Fruit fly (Drosophila melanogaster): Measurements from ENCODE around the gene INPP5E.

Gene INPP5E

DNA sequence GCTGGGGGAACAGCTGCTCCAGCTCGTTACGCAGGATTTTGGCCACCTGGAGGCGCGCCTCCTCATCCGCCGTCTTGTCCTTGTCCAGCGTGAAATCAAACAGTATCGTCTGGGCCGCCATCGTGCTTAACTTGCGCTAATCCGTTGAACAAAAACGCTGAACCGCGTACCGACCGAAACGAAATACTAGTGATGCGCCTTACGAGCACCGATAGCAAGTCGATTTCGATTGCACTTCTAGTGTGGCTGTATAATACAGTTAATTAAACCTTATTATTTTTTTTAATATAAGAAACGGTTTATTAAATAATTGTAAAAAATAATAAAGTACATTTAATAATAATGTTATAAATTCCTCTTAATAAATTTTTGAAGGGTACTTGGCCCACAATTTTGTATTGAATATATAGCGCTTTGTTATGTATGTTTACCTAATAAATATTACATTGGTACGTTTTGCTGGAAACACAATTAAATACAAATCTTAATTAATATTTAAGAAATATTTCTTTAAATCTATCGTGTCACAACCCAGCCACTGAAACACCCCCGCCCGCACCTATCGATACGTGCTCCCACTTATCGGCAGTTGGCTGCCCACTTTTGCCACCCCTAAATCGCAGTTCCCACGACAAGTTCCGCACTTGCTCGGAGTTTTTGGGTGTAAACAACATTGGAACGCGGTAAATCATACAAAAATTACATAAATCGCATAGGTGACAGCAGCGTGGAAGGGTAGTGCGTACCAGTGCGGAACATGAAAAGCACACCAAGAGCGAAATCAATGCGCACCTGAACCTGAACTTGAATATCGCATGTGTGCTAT is at the start of gene INPP5E, which contains the start of gene Sms (continued):
- TF ChIP-seq Doc2 (GFP tag; IDR thresholded peaks at IDR 0.05) (no peak), CG7963 (GFP tag; IDR thresholded peaks at IDR 0.05; ENCODE audit: partially characterized antibody) (peak; percentile 80), CG9215 (GFP tag; IDR thresholded peaks at IDR 0.05) (peak; percentile 54), vnd (GFP tag; IDR thresholded peaks at IDR 0.05; ENCODE audit: partially characterized antibody) (peak; percentile 83), NC2β (GFP tag; optimal IDR thresholded peaks at IDR 0.05) (no peak), psq (GFP tag; optimal IDR thresholded peaks at IDR 0.05) (peak; percentile 14), lbe (GFP tag; optimal IDR thresholded peaks at IDR 0.05) (no peak), CG2875 (GFP tag; optimal IDR thresholded peaks at IDR 0.05) (no peak), CG2678 (tag; optimal IDR thresholded peaks at IDR 0.05) (peak; percentile 70), Scr (GFP tag; IDR thresholded peaks at IDR 0.05; ENCODE audit: partially characterized antibody) (peak; percentile 87), Mad (GFP tag; optimal IDR thresholded peaks at IDR 0.05) (no peak), CG30020 (tag; optimal IDR thresholded peaks at IDR 0.05) (peak; percentile 63), Hr51 (GFP tag; optimal IDR thresholded peaks at IDR 0.05) (peak in 1 of 2 experiments; percentile 61), ind (GFP tag; optimal IDR thresholded peaks at IDR 0.05) (peak; percentile 32), CG14441 (GFP tag; IDR thresholded peaks at IDR 0.05) (peak; percentile 61), Adf1 (GFP tag; IDR thresholded peaks at IDR 0.05) (no peak), CG6813 (GFP tag; optimal IDR thresholded peaks at IDR 0.05) (no peak), hb (GFP tag; IDR thresholded peaks at IDR 0.05; ENCODE audit: partially characterized antibody) (peak; percentile 81), pros (GFP tag; optimal IDR thresholded peaks at IDR 0.05) (no peak), Hmx (GFP tag; optimal IDR thresholded peaks at IDR 0.05) (no peak), Hsf (GFP tag; optimal IDR thresholded peaks at IDR 0.05) (peak; percentile 47), CG16779 (GFP tag; IDR thresholded peaks at IDR 0.05) (no peak), CG13775 (GFP tag; optimal IDR thresholded peaks at IDR 0.05) (peak; percentile 69), corto (GFP tag; optimal IDR thresholded peaks at IDR 0.05) (no peak), Gug (GFP tag; IDR thresholded peaks at IDR 0.05) (peak; percentile 62; the same call in 2 of the 4 replicates), CG3407 (GFP tag; optimal IDR thresholded peaks at IDR 0.05) (no peak), Awh (GFP tag; IDR thresholded peaks at IDR 0.05) (no peak), wor (GFP tag; IDR thresholded peaks at IDR 0.05) (no peak), jigr1 (GFP tag; IDR thresholded peaks at IDR 0.05) (peak; percentile 83; the same call in 1 of the 3 replicates), Mes4 (GFP tag; optimal IDR thresholded peaks at IDR 0.05) (no peak), Side (GFP tag; optimal IDR thresholded peaks at IDR 0.05) (no peak), Drgx (GFP tag; IDR thresholded peaks at IDR 0.05) (no peak), CG15011 (GFP tag; optimal IDR thresholded peaks at IDR 0.05) (no peak), ERR (GFP tag; optimal IDR thresholded peaks at IDR 0.05) (no peak), Jarid2 (GFP tag; optimal IDR thresholded peaks at IDR 0.05) (no peak), tll (GFP tag; optimal IDR thresholded peaks at IDR 0.05) (no peak), esg (GFP tag; conservative IDR thresholded peaks at IDR 0.05) (peak; percentile 43; the same call in 1 of the 2 replicates), CG17328 (GFP tag; IDR thresholded peaks at IDR 0.05) (no peak), Kr (GFP tag; optimal IDR thresholded peaks at IDR 0.05) (no peak), mirr (GFP tag; optimal IDR thresholded peaks at IDR 0.05) (no peak), lmd (GFP tag; IDR thresholded peaks at IDR 0.05) (peak; percentile 55), CG18476 (GFP tag; optimal IDR thresholded peaks at IDR 0.05) (peak; percentile 14), CG33557 (GFP tag; optimal IDR thresholded peaks at IDR 0.05) (peak; percentile 56), CG12744 (GFP tag; optimal IDR thresholded peaks at IDR 0.05) (no peak), Ravus (GFP tag; IDR thresholded peaks at IDR 0.05) (no peak), Lpt (GFP tag; optimal IDR thresholded peaks at IDR 0.05) (no peak), nau (GFP tag; optimal IDR thresholded peaks at IDR 0.05) (no peak), Ada2b (GFP tag; IDR thresholded peaks at IDR 0.05) (no peak), CG31388 (GFP tag; optimal IDR thresholded peaks at IDR 0.05) (peak; percentile 39)

Measured in whole organism, embryonic.